Worm (Caenorhabditis elegans) whole organism, L2 larva: ENCODE data around the gene C02F5.3.

Source experiments
- C34F6.9 ChIP-seq: fragments of 150-350 bp; optimal IDR thresholded peaks from 2 replicates; lab custom pipeline; 2014; ENCODE audit warnings: missing biosample characterization, missing genetic modification characterization
- R02D3.7 ChIP-seq: fragments of 150-350 bp; optimal IDR thresholded peaks from 2 replicates; lab custom pipeline; 2014; ENCODE audit warnings: missing biosample characterization, missing genetic modification characterization
- Y55F3AM.14 ChIP-seq: fragments of 200-800 bp; sonication (Bioruptor generic); optimal IDR thresholded peaks from 2 replicates; lab custom pipeline; 2018; ENCODE audit warnings: mild to moderate bottlenecking, missing genetic modification characterization, missing compliant biosample characterization
- ZK546.5 ChIP-seq: sonication (generic microtip); optimal IDR thresholded peaks from 2 replicates; lab custom pipeline; 2017; ENCODE audit warnings: missing biosample characterization, missing genetic modification characterization
- ceh-82 ChIP-seq: fragments of 150-350 bp; optimal IDR thresholded peaks from 2 replicates; lab custom pipeline; 2014; ENCODE audit warnings: missing biosample characterization, missing genetic modification characterization
- crh-2 ChIP-seq: sonication (generic microtip); optimal IDR thresholded peaks from 2 replicates; lab custom pipeline; 2017; ENCODE audit warnings: missing biosample characterization, missing genetic modification characterization
- dmd-4 ChIP-seq: sonication (generic microtip); optimal IDR thresholded peaks from 2 replicates; lab custom pipeline; 2017; ENCODE audit warnings: missing biosample characterization, missing genetic modification characterization
- egl-27 ChIP-seq: sonication (generic microtip); optimal IDR thresholded peaks from 3 replicates; lab custom pipeline; 2017; ENCODE audit warnings: missing biosample characterization, missing genetic modification reagents, missing genetic modification characterization
- elt-1 ChIP-seq: fragments of 150-350 bp; optimal IDR thresholded peaks from 2 replicates; lab custom pipeline; 2014; ENCODE audit warnings: missing biosample characterization, missing genetic modification characterization
- elt-3 ChIP-seq: sonication (generic microtip); optimal IDR thresholded peaks from 2 replicates; lab custom pipeline; 2017; ENCODE audit warnings: missing biosample characterization, missing genetic modification characterization
- fos-1 ChIP-seq: fragments of 150-350 bp; optimal IDR thresholded peaks from 2 replicates; lab custom pipeline; 2014; ENCODE audit warnings: missing biosample characterization, missing genetic modification characterization
- gmeb-1 ChIP-seq: fragments of 150-350 bp; optimal IDR thresholded peaks from 2 replicates; lab custom pipeline; 2014; ENCODE audit warnings: missing biosample characterization, missing genetic modification characterization
- lin-11 ChIP-seq: fragments of 150-350 bp; sonication (generic microtip); optimal IDR thresholded peaks from 2 replicates; lab custom pipeline; 2014; ENCODE audit warnings: missing biosample characterization, missing genetic modification characterization, inconsistent platforms, mixed read lengths
- lin-13 ChIP-seq: fragments of 150-350 bp; optimal IDR thresholded peaks from 2 replicates; lab custom pipeline; 2014; ENCODE audit warnings: missing biosample characterization, missing genetic modification reagents, missing genetic modification characterization
- lin-39 ChIP-seq: fragments of 150-350 bp; optimal IDR thresholded peaks from 2 replicates; lab custom pipeline; 2014; ENCODE audit warnings: missing biosample characterization, missing genetic modification reagents, missing genetic modification characterization
- mdl-1 ChIP-seq, 2 experiments: fragments of 150-350 bp in 1 of 2; sonication (generic microtip) in 1 of 2; optimal IDR thresholded peaks; 2 replicates each; lab custom pipeline; 2017; ENCODE audit warnings: missing biosample characterization in 2 of 2, missing genetic modification characterization in 2 of 2
- nhr-10 ChIP-seq: sonication (generic microtip); optimal IDR thresholded peaks from 2 replicates; lab custom pipeline; 2017; ENCODE audit warnings: missing biosample characterization, missing genetic modification characterization
- nhr-129 ChIP-seq: fragments of 150-350 bp; optimal IDR thresholded peaks from 2 replicates; lab custom pipeline; 2014; ENCODE audit warnings: missing biosample characterization, missing genetic modification characterization
- nhr-237 ChIP-seq: fragments of 150-350 bp; optimal IDR thresholded peaks from 2 replicates; lab custom pipeline; 2014; ENCODE audit warnings: missing biosample characterization, missing genetic modification characterization
- peb-1 ChIP-seq: fragments of 150-350 bp; optimal IDR thresholded peaks from 2 replicates; lab custom pipeline; 2014; ENCODE audit warnings: missing biosample characterization, missing genetic modification characterization
- sem-4 ChIP-seq: fragments of 150-350 bp; optimal IDR thresholded peaks from 2 replicates; lab custom pipeline; 2014; ENCODE audit warnings: missing biosample characterization, missing genetic modification reagents, missing genetic modification characterization
- skn-1 ChIP-seq: sonication (generic microtip); optimal IDR thresholded peaks from 2 replicates; lab custom pipeline; 2017; ENCODE audit warnings: missing biosample characterization, missing genetic modification characterization
- sma-3 ChIP-seq: sonication (generic microtip); optimal IDR thresholded peaks from 2 replicates; lab custom pipeline; 2016; ENCODE audit warnings: missing genetic modification reagents, missing genetic modification characterization, missing compliant biosample characterization
- sma-9 ChIP-seq, 2 experiments: fragments of 150-350 bp in 1 of 2; sonication (generic microtip) in 1 of 2; optimal IDR thresholded peaks; 2 replicates each; lab custom pipeline; 2014 to 2016; ENCODE audit warnings: missing genetic modification characterization in 2 of 2, mild to moderate bottlenecking in 1 of 2, missing biosample characterization in 1 of 2, missing compliant biosample characterization in 1 of 2, missing genetic modification reagents in 1 of 2, moderate library complexity in 1 of 2
- unc-39 ChIP-seq: fragments of 150-350 bp; optimal IDR thresholded peaks from 2 replicates; lab custom pipeline; 2014; ENCODE audit warnings: missing biosample characterization, missing genetic modification characterization
- unc-55 ChIP-seq: fragments of 150-350 bp; sonication (generic microtip); optimal IDR thresholded peaks from 3 replicates; lab custom pipeline; 2014; ENCODE audit warnings: missing biosample characterization, missing genetic modification reagents, missing genetic modification characterization
- unc-62 ChIP-seq: fragments of 150-350 bp; optimal IDR thresholded peaks from 2 replicates; lab custom pipeline; 2014; ENCODE audit warnings: missing biosample characterization, missing genetic modification reagents, missing genetic modification characterization
- zag-1 ChIP-seq: fragments of 150-350 bp; optimal IDR thresholded peaks from 2 replicates; lab custom pipeline; 2014; ENCODE audit warnings: missing biosample characterization, missing genetic modification characterization
- ztf-4 ChIP-seq: fragments of 150-350 bp; optimal IDR thresholded peaks from 2 replicates; lab custom pipeline; 2014; ENCODE audit warnings: missing biosample characterization, missing genetic modification characterization

The C02F5.3 gene

ce11 chrIII:8287519-8287918, 41.8 kb downstream of the C02F5.3 start (continued):
- TF ChIP-seq unc-39 (tag; lab: Kevin White, UChicago) (no peak), sma-3 (no peak), nhr-129 (tag; lab: Kevin White, UChicago) (peak; percentile 42), C34F6.9 (tag; lab: Kevin White, UChicago) (peak; percentile 43), egl-27 (tag; lab: Kevin White, UChicago) (no peak), elt-1 (no peak), sem-4 (tag; lab: Kevin White, UChicago) (no peak), mdl-1 (tag; optimal IDR thresholded peaks at IDR 0.05; lab: Kevin White, UChicago) (peak in 1 of 2 experiments; percentile 14), zag-1 (peak; percentile 41), peb-1 (tag; lab: Kevin White, UChicago) (no peak), dmd-4 (no peak), ztf-4 (no peak), skn-1 (no peak), nhr-10 (tag; lab: Kevin White, UChicago) (no peak), lin-11 (tag; lab: Kevin White, UChicago) (no peak), nhr-237 (tag; lab: Kevin White, UChicago) (no peak), elt-3 (no peak), lin-39 (tag; lab: Kevin White, UChicago) (no peak), ZK546.5 (tag; lab: Kevin White, UChicago) (no peak), fos-1 (tag; lab: Kevin White, UChicago) (no peak), unc-62 (GFP tag; lab: Kevin White, UChicago) (peak; percentile 11), Y55F3AM.14 (GFP tag; lab: Kevin White, UChicago) (peak; percentile 36), lin-13 (GFP tag; lab: Kevin White, UChicago) (no peak)

ce11 chrIII:8289181-8289580, 43.5 kb downstream of the C02F5.3 start:
- no peak for TF ChIP-seq gmeb-1 (tag; lab: Kevin White, UChicago)

DNA sequence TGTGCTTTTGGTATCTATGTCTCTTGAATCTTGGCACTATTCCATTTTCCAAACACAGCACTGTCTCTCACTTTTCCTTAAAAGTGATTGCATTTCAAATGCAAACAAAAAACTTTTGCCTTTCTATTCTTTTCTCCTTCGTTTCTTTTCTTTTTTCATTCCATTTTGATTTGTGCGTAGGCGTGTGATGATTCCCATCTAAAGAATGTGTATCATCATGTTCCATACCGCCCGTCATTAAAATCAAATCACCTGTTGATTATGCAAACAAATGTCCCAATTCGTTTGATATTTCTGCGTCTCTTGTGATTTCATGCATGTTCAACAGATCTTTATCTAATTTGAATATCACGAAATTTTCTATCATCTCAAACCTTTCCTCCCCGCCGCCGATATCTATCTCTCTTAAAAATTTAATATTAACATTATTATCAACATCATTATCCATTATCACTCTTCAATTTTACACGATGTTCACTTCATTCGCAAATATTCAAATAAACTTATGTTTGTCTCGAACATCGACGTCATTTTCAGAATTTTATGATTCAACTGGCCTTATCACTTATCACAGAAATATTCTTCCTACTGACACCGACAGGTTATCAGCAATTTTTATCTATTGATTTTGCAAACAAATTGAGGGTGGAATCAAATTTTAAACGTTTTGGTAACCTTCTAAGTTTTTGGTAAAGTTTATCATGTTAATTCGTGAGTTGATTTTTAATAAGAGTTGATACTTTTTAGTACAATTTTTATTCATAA, 45.8 kb downstream of the C02F5.3 start:
- peak; percentile 10 for TF ChIP-seq gmeb-1 (tag; lab: Kevin White, UChicago)
- TF ChIP-seq ceh-82 (tag; lab: Kevin White, UChicago): no peak
- peak; percentile 11 for TF ChIP-seq sma-9 (GFP tag; optimal IDR thresholded peaks at IDR 0.05; lab: Kevin White, UChicago)
- TF ChIP-seq sma-9 (tag; optimal IDR thresholded peaks at IDR 0.05; lab: Kevin White, UChicago): no peak
- peak; percentile 27 for TF ChIP-seq unc-55
- TF ChIP-seq crh-2 (tag; lab: Kevin White, UChicago): no peak
- peak; percentile 98 for TF ChIP-seq fos-1 (tag; lab: Kevin White, UChicago)
- TF ChIP-seq R02D3.7 (tag; lab: Kevin White, UChicago): no peak
- TF ChIP-seq, all 48 proteins: peak for 4

ce11 chrIII:8293260-8293659, 47.6 kb downstream of the C02F5.3 start:
- TF ChIP-seq fos-1 (tag; lab: Kevin White, UChicago): peak; percentile 56
- TF ChIP-seq unc-62 (GFP tag; lab: Kevin White, UChicago): no peak
